Worm (Caenorhabditis elegans) whole organism, late embryonic: ENCODE measurements around the gene ugt-58.

Experiments used
- hlh-8 ChIP-seq: sonication (generic microtip); optimal IDR thresholded peaks from 2 replicates; lab custom pipeline; 2016; ENCODE audit warnings: missing genotype, missing genetic modification characterization, missing compliant biosample characterization
- mec-3 ChIP-seq: sonication (generic microtip); optimal IDR thresholded peaks from 2 replicates; lab custom pipeline; 2016; ENCODE audit warnings: borderline replicate concordance, missing genetic modification characterization, missing compliant biosample characterization
- nhr-11 ChIP-seq: fragments of 150-350 bp; optimal IDR thresholded peaks from 2 replicates; lab custom pipeline; 2014; ENCODE audit warnings: missing biosample characterization, missing genetic modification characterization
- zip-5 ChIP-seq: sonication (generic microtip); optimal IDR thresholded peaks from 2 replicates; lab custom pipeline; 2016; ENCODE audit warnings: missing genetic modification characterization, missing compliant biosample characterization

DNA sequence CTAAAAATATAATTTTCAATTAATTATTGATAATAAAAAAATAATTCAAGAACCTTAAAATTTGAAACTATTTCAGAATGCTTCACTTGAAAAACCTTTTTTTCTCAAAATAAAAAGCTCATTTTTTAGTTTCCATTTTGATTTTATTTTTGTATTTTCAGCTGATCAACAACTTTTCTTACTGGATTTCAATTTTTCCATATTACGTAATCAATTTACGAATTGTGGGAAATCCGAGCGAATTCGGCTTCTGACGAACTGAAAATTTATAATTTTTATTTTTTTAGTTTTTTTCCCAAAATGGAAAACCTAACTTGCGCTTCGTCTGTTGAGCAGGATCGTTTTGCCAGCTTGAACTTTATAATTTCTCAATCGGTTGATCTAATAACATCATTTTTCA, 49.2 kb downstream of the ugt-58 start, which contains the start of gene sra-8:
- TF ChIP-seq mec-3 (tag; lab: Kevin White, UChicago), result no peak
- TF ChIP-seq hlh-8 (tag; lab: Kevin White, UChicago), result no peak
- TF ChIP-seq nhr-11 (tag; lab: Kevin White, UChicago), result no peak
- no peak for TF ChIP-seq zip-5
